Worm (Caenorhabditis elegans) whole organism, L4 larva: Measurements from ENCODE around the gene sre-47.

Source experiments
- nhr-28 ChIP-seq: fragments of 150-350 bp; optimal IDR thresholded peaks from 2 replicates; lab custom pipeline; 2014; ENCODE audit warnings: missing biosample characterization, missing genetic modification characterization
- saeg-2 ChIP-seq: fragments of 200-800 bp; sonication (Bioruptor generic); IDR thresholded peaks from 2 replicates; pipeline ENCODE4 v1.3.6; 2022; ENCODE audit warnings: missing genetic modification reagents, missing genetic modification characterization, missing compliant biosample characterization

DNA sequence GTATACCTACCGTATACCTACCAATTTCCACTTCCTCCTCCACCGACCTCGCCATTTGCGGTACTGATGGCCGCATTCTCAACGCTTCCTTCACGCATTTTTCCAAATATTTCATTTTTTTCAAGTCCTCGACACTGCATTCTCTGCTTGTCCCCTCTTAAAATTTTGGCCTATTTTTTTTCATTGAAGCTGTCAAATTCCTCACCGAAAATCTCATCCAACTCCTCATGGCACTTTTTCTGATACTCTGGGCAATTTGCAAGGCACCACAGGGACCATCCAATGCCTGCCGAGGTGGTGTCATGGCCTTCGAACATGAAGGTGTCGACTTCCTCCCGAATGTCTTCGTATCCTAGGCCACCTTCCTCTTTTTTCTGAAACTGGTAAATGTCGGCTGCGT, 30.2 kb upstream of the sre-47 start:
- TF ChIP-seq nhr-28 (tag; lab: Kevin White, UChicago) (no peak), saeg-2 (GFP tag; lab: Robert Waterston, UW) (no peak)
